Worm (Caenorhabditis elegans) whole organism, L1 larva: ENCODE measurements around the gene hpo-19.

ENCODE experiments used
- Y116A8C.19 ChIP-seq: sonication (generic microtip); optimal IDR thresholded peaks from 2 replicates; lab custom pipeline; 2016; ENCODE audit warnings: missing compliant biosample characterization, missing genetic modification characterization, borderline replicate concordance
- aly-2 ChIP-seq: fragments of 150-350 bp; optimal IDR thresholded peaks from 2 replicates; lab custom pipeline; 2014; ENCODE audit warnings: missing biosample characterization, missing genetic modification characterization
- blmp-1 ChIP-seq: fragments of 150-350 bp; optimal IDR thresholded peaks from 2 replicates; lab custom pipeline; 2014; ENCODE audit warnings: missing biosample characterization, missing genetic modification characterization
- ceh-88 ChIP-seq: fragments of 200-800 bp; sonication (Bioruptor generic); IDR thresholded peaks from 2 replicates; pipeline ENCODE4 v1.3.6; 2022; ENCODE audit warnings: missing genetic modification characterization, missing compliant biosample characterization
- ceh-90 ChIP-seq: sonication (generic microtip); optimal IDR thresholded peaks from 2 replicates; lab custom pipeline; 2016; ENCODE audit warnings: missing genetic modification characterization, missing compliant biosample characterization
- efl-1 ChIP-seq, 4 experiments: fragments of 150-350 bp; optimal IDR thresholded peaks in 3 of 4; peaks in 1 of 4; 1 replicate in 1 of 4; 2 replicates in 3 of 4; lab custom pipeline; 2014; ENCODE audit warnings: missing biosample characterization in 2 of 4, missing genetic modification characterization in 2 of 4, missing genetic modification reagents in 2 of 4
- efl-3 ChIP-seq: fragments of 200-800 bp; sonication (Bioruptor generic); optimal IDR thresholded peaks from 2 replicates; lab custom pipeline; 2018; ENCODE audit warnings: mild to moderate bottlenecking, missing genetic modification characterization, missing compliant biosample characterization
- elt-2 ChIP-seq: sonication (generic microtip); optimal IDR thresholded peaks from 2 replicates; lab custom pipeline; 2016; ENCODE audit warnings: missing genetic modification characterization, mild to moderate bottlenecking, inconsistent platforms, missing compliant biosample characterization, missing genetic modification reagents
- elt-3 ChIP-seq, 6 experiments: fragments of 150-350 bp in 1 of 6; sonication (generic microtip); optimal IDR thresholded peaks; 2 replicates each; lab custom pipeline; 2017 to 2018; ENCODE audit warnings: missing biosample characterization in 6 of 6, missing genetic modification characterization in 6 of 6, inconsistent platforms in 1 of 6
- fkh-4 ChIP-seq: sonication (generic microtip); optimal IDR thresholded peaks from 2 replicates; lab custom pipeline; 2016; ENCODE audit warnings: missing compliant biosample characterization, missing genetic modification characterization, borderline replicate concordance
- fos-1 ChIP-seq: fragments of 150-350 bp; optimal IDR thresholded peaks from 2 replicates; lab custom pipeline; 2014; ENCODE audit warnings: missing biosample characterization, missing genetic modification characterization
- isw-1 ChIP-seq: fragments of 200-800 bp; sonication (Bioruptor generic); IDR thresholded peaks from 2 replicates; pipeline ENCODE4 v1.3.6; 2022; ENCODE audit warnings: missing genetic modification characterization, missing compliant biosample characterization
- lin-13 ChIP-seq: fragments of 150-350 bp; optimal IDR thresholded peaks from 2 replicates; lab custom pipeline; 2014; ENCODE audit warnings: missing biosample characterization, missing genetic modification reagents, missing genetic modification characterization
- lin-14 ChIP-seq: fragments of 200-800 bp; sonication (Bioruptor generic); optimal IDR thresholded peaks from 2 replicates; lab custom pipeline; 2018; ENCODE audit warnings: mild to moderate bottlenecking, missing genetic modification characterization, moderate library complexity, missing compliant biosample characterization
- lin-15B ChIP-seq: fragments of 150-350 bp; sonication (generic microtip); optimal IDR thresholded peaks from 3 replicates; lab custom pipeline; 2014; ENCODE audit warnings: missing biosample characterization, missing genetic modification characterization
- lir-3 ChIP-seq: sonication (generic microtip); optimal IDR thresholded peaks from 2 replicates; lab custom pipeline; 2016; ENCODE audit warnings: mild to moderate bottlenecking, missing genetic modification characterization, moderate library complexity, missing compliant biosample characterization; ENCODE audit not compliant: poor library complexity
- mab-9 ChIP-seq: fragments of 200-800 bp; sonication (Bioruptor generic); IDR thresholded peaks from 2 replicates; pipeline ENCODE4 v1.3.6; 2022; ENCODE audit warnings: missing genetic modification reagents, missing genetic modification characterization, missing compliant biosample characterization
- nhr-19 ChIP-seq: fragments of 200-800 bp; sonication (Bioruptor generic); conservative IDR thresholded peaks from 2 replicates; pipeline ENCODE4 v1.3.6; 2022; ENCODE audit warnings: missing genetic modification characterization, missing compliant biosample characterization
- nhr-76 ChIP-seq: sonication (generic microtip); optimal IDR thresholded peaks from 2 replicates; lab custom pipeline; 2017; ENCODE audit warnings: missing biosample characterization, missing genetic modification characterization
- nhr-77 ChIP-seq: fragments of 150-350 bp; optimal IDR thresholded peaks from 2 replicates; lab custom pipeline; 2014; ENCODE audit warnings: missing biosample characterization, missing genetic modification characterization
- nhr-84 ChIP-seq: sonication (generic microtip); optimal IDR thresholded peaks from 2 replicates; lab custom pipeline; 2017; ENCODE audit warnings: missing biosample characterization, missing genetic modification characterization
- nhr-85 ChIP-seq: sonication (generic microtip); peaks from one replicate; lab custom pipeline; 2016; ENCODE audit warnings: missing genetic modification characterization, inconsistent platforms, missing compliant biosample characterization
- nhr-90 ChIP-seq: sonication (generic microtip); optimal IDR thresholded peaks from 2 replicates; lab custom pipeline; 2016; ENCODE audit warnings: mild to moderate bottlenecking, missing genetic modification characterization, missing compliant biosample characterization; ENCODE audit not compliant: poor library complexity
- rnt-1 ChIP-seq: sonication (generic microtip); optimal IDR thresholded peaks from 2 replicates; lab custom pipeline; 2016; ENCODE audit warnings: mild to moderate bottlenecking, missing genetic modification characterization, moderate library complexity, missing compliant biosample characterization
- sox-4 ChIP-seq: sonication (generic microtip); optimal IDR thresholded peaks from 2 replicates; lab custom pipeline; 2016; ENCODE audit warnings: missing genetic modification characterization, missing compliant biosample characterization
- swsn-7 ChIP-seq: sonication (generic microtip); optimal IDR thresholded peaks from 2 replicates; lab custom pipeline; 2016; ENCODE audit warnings: missing genetic modification characterization, missing compliant biosample characterization
- unc-62 ChIP-seq: fragments of 150-350 bp; optimal IDR thresholded peaks from 2 replicates; lab custom pipeline; 2014; ENCODE audit warnings: missing biosample characterization, missing genetic modification reagents, missing genetic modification characterization
- unc-98 ChIP-seq: fragments of 200-800 bp; sonication (Bioruptor generic); IDR thresholded peaks from 2 replicates; pipeline ENCODE4 v1.3.6; 2022; ENCODE audit warnings: missing genetic modification characterization, missing compliant biosample characterization
- zag-1 ChIP-seq: fragments of 150-350 bp; optimal IDR thresholded peaks from 2 replicates; lab custom pipeline; 2014; ENCODE audit warnings: missing biosample characterization, missing genetic modification characterization
- zip-4 ChIP-seq: fragments of 200-800 bp; sonication (Bioruptor generic); optimal IDR thresholded peaks from 2 replicates; lab custom pipeline; 2018; ENCODE audit warnings: mild to moderate bottlenecking, missing genetic modification characterization, moderate library complexity, missing compliant biosample characterization
- ztf-11 ChIP-seq, 2 experiments: sonication (generic microtip); optimal IDR thresholded peaks; 2 replicates each; lab custom pipeline; 2016 to 2017; ENCODE audit warnings: missing genetic modification characterization in 2 of 2, missing biosample characterization in 1 of 2, missing compliant biosample characterization in 1 of 2

Gene hpo-19

DNA sequence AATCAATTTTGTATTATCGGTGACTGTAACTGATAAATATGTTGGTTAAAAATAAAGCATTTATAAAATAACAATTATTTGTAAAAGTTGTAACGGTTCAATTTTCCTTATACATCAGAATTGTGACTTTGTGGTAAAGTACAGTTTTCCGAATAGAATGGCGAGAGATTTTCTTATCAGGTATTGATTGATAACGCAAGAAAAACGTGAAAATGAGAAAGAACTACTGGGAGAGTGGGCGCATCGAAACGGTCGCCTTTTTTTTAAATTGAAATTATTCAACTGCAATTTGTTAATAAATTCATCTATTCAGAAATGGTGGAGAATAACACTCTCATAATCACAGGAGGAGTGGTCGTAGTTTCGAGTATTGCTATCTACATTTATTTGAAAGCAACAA is at the start of gene hpo-19:
Gene hpo-19 (plus strand): TSS at position 314 of the 400 bp plus-strand sequence.
- peak; percentile 19 for TF ChIP-seq elt-2 (tag; lab: Kevin White, UChicago)
- TF ChIP-seq mab-9, result no peak

DNA sequence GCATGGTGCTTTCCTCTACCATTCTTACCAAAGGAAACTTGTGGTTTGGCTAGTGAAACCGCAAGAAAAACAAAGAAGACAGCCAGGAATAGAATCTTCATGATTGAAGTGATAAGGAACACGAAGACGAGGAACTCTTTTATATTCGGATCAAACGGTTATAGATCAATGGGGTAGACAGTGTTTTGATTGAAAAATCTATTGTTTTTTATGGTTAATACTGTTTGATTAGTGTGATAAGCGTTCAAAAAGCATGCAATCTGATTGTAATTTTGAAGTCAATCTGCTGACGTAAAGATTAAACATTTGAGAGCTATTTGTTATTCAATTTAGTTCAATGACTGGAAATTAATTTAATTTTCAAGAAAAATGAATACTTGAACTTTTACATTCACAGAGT is 46.8 kb upstream of the hpo-19 start, which contains the start of gene F57F4.2:
Gene F57F4.2 (minus strand): TSS at position 101 of the 400 bp plus-strand sequence.
- TF ChIP-seq fos-1 (tag; lab: Kevin White, UChicago), result no peak
- no peak for TF ChIP-seq blmp-1
- TF ChIP-seq swsn-7 (tag; lab: Kevin White, UChicago), result no peak
- TF ChIP-seq lir-3, result no peak

- TF ChIP-seq Y116A8C.19 (tag; lab: Kevin White, UChicago), result no peak
- no peak for TF ChIP-seq blmp-1
- TF ChIP-seq zag-1 (tag; lab: Kevin White, UChicago), result no peak
- TF ChIP-seq nhr-84, result no peak
- TF ChIP-seq unc-62 (GFP tag; lab: Kevin White, UChicago), result no peak
- TF ChIP-seq aly-2 (tag; lab: Kevin White, UChicago), result no peak
- no peak for TF ChIP-seq nhr-19 (GFP tag; lab: Robert Waterston, UW)
Measured at ce11 chrV:6390163-6390562, 46.3 kb upstream of the hpo-19 start, which contains the start of gene F57F4.1. Gene F57F4.1 (plus strand): TSS chrV:6390463.

- no peak for TF ChIP-seq sox-4
- peak; percentile 88 for TF ChIP-seq elt-2 (tag; lab: Kevin White, UChicago)
- no peak for TF ChIP-seq elt-3 (tag; optimal IDR thresholded peaks at IDR 0.05; lab: Kevin White, UChicago)
- no peak for TF ChIP-seq nhr-90 (tag; lab: Kevin White, UChicago)
- no peak for TF ChIP-seq unc-98 (GFP tag; lab: Robert Waterston, UW)
- peak; percentile 10 for TF ChIP-seq lin-14 (GFP tag; lab: Kevin White, UChicago)
- TF ChIP-seq nhr-76 (tag; lab: Kevin White, UChicago), result no peak
Measured at ce11 chrV:6398922-6399321, 37.5 kb upstream of the hpo-19 start.

- TF ChIP-seq efl-3 (GFP tag; lab: Kevin White, UChicago) (no peak), ztf-11 (tag; optimal IDR thresholded peaks at IDR 0.05; lab: Kevin White, UChicago) (no peak), unc-62 (GFP tag; lab: Kevin White, UChicago) (no peak), fkh-4 (tag; lab: Kevin White, UChicago) (no peak), isw-1 (no peak), ceh-88 (GFP tag; lab: Robert Waterston, UW) (no peak), lin-15B (tag; lab: Kevin White, UChicago) (no peak), nhr-85 (tag; lab: Kevin White, UChicago) (no peak), sox-4 (no peak)
Measured at ce11 chrV:6399831-6400230, 36.6 kb upstream of the hpo-19 start, which contains the start of gene gfi-1. Gene gfi-1 (minus strand): TSS chrV:6399931.

ce11 chrV:6400528-6400927 is 35.9 kb upstream of the hpo-19 start:
- no peak for TF ChIP-seq efl-3 (GFP tag; lab: Kevin White, UChicago)
- no peak for TF ChIP-seq zip-4 (GFP tag; lab: Kevin White, UChicago)
- TF ChIP-seq rnt-1, result no peak
- TF ChIP-seq efl-1 (optimal IDR thresholded peaks at IDR 0.05; lab: Kevin White, UChicago), result no peak
- TF ChIP-seq efl-1 (GFP tag; optimal IDR thresholded peaks at IDR 0.05 in 1 of 2; lab: Kevin White, UChicago), result peak in 1 of 2 experiments; percentile 54
- TF ChIP-seq lir-3, result no peak
- TF ChIP-seq ceh-90, result no peak
- no peak for TF ChIP-seq lin-13 (GFP tag; lab: Kevin White, UChicago)
- TF ChIP-seq nhr-77 (tag; lab: Kevin White, UChicago), result no peak
- TF ChIP-seq elt-2 (tag; lab: Kevin White, UChicago), result peak; percentile 22
- TF ChIP-seq ztf-11 (tag; optimal IDR thresholded peaks at IDR 0.05; lab: Kevin White, UChicago), result no peak
- no peak for TF ChIP-seq unc-62 (GFP tag; lab: Kevin White, UChicago)
